Fruit fly (Drosophila melanogaster): ENCODE results near the gene CG4884.

The CG4884 gene

DNA sequence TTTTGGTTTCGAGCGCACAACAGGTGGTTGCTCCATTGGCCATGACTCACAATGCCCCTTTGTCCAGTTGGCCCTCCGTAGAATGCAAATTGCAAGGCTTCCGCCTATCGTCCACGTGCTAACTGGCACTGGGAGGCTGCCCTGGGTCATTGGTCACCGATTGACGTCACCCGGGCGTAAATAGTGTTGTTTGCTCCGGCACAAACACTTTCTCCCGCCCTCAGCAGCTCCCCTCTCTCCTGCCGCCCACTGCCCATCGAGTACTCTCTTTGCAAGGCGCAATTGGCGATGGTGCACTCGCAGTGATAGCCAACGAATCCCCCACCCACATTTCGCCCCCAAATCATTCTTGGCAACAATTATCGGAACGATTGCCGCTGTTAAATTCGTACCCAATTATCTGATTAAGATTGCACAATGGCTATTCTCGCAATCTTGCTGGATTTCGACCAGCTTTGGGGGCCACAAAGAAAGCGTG is 32.3 kb downstream of the CG4884 start:
- TF ChIP-seq Sox100B (GFP tag; optimal IDR thresholded peaks at IDR 0.05) (no peak), kah (GFP tag; optimal IDR thresholded peaks at IDR 0.05) (peak; percentile 79), crol (GFP tag; IDR thresholded peaks at IDR 0.05) (peak; percentile 53; the same call in 1 of the 2 replicates), exex (tag; optimal IDR thresholded peaks at IDR 0.05) (peak; percentile 62), btn (GFP tag; optimal IDR thresholded peaks at IDR 0.05) (no peak), zf30C (GFP tag; optimal IDR thresholded peaks at IDR 0.05) (no peak), CG18011 (GFP tag; optimal IDR thresholded peaks at IDR 0.05) (no peak), sug (tag; optimal IDR thresholded peaks at IDR 0.05) (peak; percentile 27), CG31388 (GFP tag; optimal IDR thresholded peaks at IDR 0.05) (no peak), CG4820 (GFP tag; optimal IDR thresholded peaks at IDR 0.05) (no peak), slbo (GFP tag; IDR thresholded peaks at IDR 0.05) (0 out of 2 replicates have a peak, but pooled peaks have one; percentile 7), CG17568 (GFP tag; optimal IDR thresholded peaks at IDR 0.05) (no peak), CG14860 (GFP tag; IDR thresholded peaks at IDR 0.05; ENCODE audit: partially characterized antibody) (0 out of 3 replicates have a peak, but pooled peaks have one; percentile 13), Hr39 (optimal IDR thresholded peaks at IDR 0.05) (no peak), Dref (GFP tag; IDR thresholded peaks at IDR 0.05) (0 out of 2 replicates have a peak, but pooled peaks have one; percentile 24), lov (optimal IDR thresholded peaks at IDR 0.05) (no peak), lov (GFP tag; IDR thresholded peaks at IDR 0.05) (no peak), Ets65A (GFP tag) (peak; percentile 70), CG18599 (GFP tag; optimal IDR thresholded peaks at IDR 0.05) (no peak), prd (optimal IDR thresholded peaks at IDR 0.05) (no peak), prd (GFP tag; IDR thresholded peaks at IDR 0.05) (no peak), wdn (GFP tag; IDR thresholded peaks at IDR 0.05) (0 out of 2 replicates have a peak, but pooled peaks have one; percentile 17), dmrt11E (tag; optimal IDR thresholded peaks at IDR 0.05) (no peak), Rfx (GFP tag; IDR thresholded peaks at IDR 0.05) (0 out of 2 replicates have a peak, but pooled peaks have one; percentile 14), ATbp (GFP tag; optimal IDR thresholded peaks at IDR 0.05) (no peak), Med (GFP tag) (peak; percentile 45), bsh (GFP tag; optimal IDR thresholded peaks at IDR 0.05) (no peak), nom (GFP tag; optimal IDR thresholded peaks at IDR 0.05) (peak; percentile 2), gsb (GFP tag; IDR thresholded peaks at IDR 0.05) (0 out of 2 replicates have a peak, but pooled peaks have one; percentile 38), zfh1 (GFP tag; IDR thresholded peaks at IDR 0.05) (0 out of 3 replicates have a peak, but pooled peaks have one; percentile 44)

dm6 chr3R:27925971-27926533 is 33.0 kb downstream of the CG4884 start:
- no peak for TF ChIP-seq jumu (GFP tag; optimal IDR thresholded peaks at IDR 0.05)
- TF ChIP-seq nmo (GFP tag; optimal IDR thresholded peaks at IDR 0.05) = peak; percentile 6
- no peak for TF ChIP-seq pfk (GFP tag; optimal IDR thresholded peaks at IDR 0.05)
- TF ChIP-seq Bdp1 (GFP tag; optimal IDR thresholded peaks at IDR 0.05) = no peak
- TF ChIP-seq CG15269 (tag; optimal IDR thresholded peaks at IDR 0.05) = no peak
- TF ChIP-seq CoRest (tag; optimal IDR thresholded peaks at IDR 0.05) = peak; percentile 22
- peak; percentile 64 for TF ChIP-seq Ets65A (GFP tag)
- no peak for TF ChIP-seq Stat92E (GFP tag; optimal IDR thresholded peaks at IDR 0.05)
- no peak for TF ChIP-seq oc (tag; optimal IDR thresholded peaks at IDR 0.05)
- TF ChIP-seq CG9437 (GFP tag; optimal IDR thresholded peaks at IDR 0.05) = peak; percentile 17
- 0 out of 3 replicates have a peak, but pooled peaks have one; percentile 14 for TF ChIP-seq dysf (GFP tag; IDR thresholded peaks at IDR 0.05)
- TF ChIP-seq CG2678 (tag; optimal IDR thresholded peaks at IDR 0.05) = no peak
- no peak for TF ChIP-seq peb (GFP tag; IDR thresholded peaks at IDR 0.05)
- TF ChIP-seq GATAe (GFP tag; conservative IDR thresholded peaks at IDR 0.05) = no peak
- TF ChIP-seq ATbp (GFP tag; optimal IDR thresholded peaks at IDR 0.05) = no peak
- no peak for TF ChIP-seq ftz-f1 (GFP tag; optimal IDR thresholded peaks at IDR 0.05)
- no peak for TF ChIP-seq sr (GFP tag; IDR thresholded peaks at IDR 0.05)
- TF ChIP-seq Hr3 (GFP tag; optimal IDR thresholded peaks at IDR 0.05) = no peak
- TF ChIP-seq esg (GFP tag; conservative IDR thresholded peaks at IDR 0.05) = no peak
- no peak for TF ChIP-seq mirr (GFP tag; optimal IDR thresholded peaks at IDR 0.05)
- no peak for TF ChIP-seq CG7556 (GFP tag; optimal IDR thresholded peaks at IDR 0.05)
- TF ChIP-seq CG17361 (GFP tag; IDR thresholded peaks at IDR 0.05) = 0 out of 3 replicates have a peak, but pooled peaks have one; percentile 34
- no peak for TF ChIP-seq Xrp1 (GFP tag; IDR thresholded peaks at IDR 0.05)
